Worm (Caenorhabditis elegans) whole organism, early embryonic: ENCODE measurements around the gene ztf-25.

Source experiments
- ama-1 ChIP-seq: fragments of 150-350 bp; optimal IDR thresholded peaks from 2 replicates; lab custom pipeline; 2014
- flt-1 ChIP-seq: fragments of 200-800 bp; sonication (Bioruptor generic); IDR thresholded peaks from 2 replicates; pipeline ENCODE4 v1.3.6; 2022; ENCODE audit warnings: missing genetic modification characterization, missing compliant biosample characterization
- pes-1 ChIP-seq: fragments of 200-800 bp; sonication (Bioruptor generic); IDR thresholded peaks from 2 replicates; pipeline ENCODE4 v1.3.6; 2022; ENCODE audit warnings: missing genetic modification reagents, missing genetic modification characterization, missing compliant biosample characterization
- sea-1 ChIP-seq: fragments of 200-800 bp; sonication (Bioruptor generic); conservative IDR thresholded peaks from 2 replicates; pipeline ENCODE4 v1.3.6; 2022; ENCODE audit warnings: missing genetic modification characterization, missing compliant biosample characterization
- tbx-11 ChIP-seq: fragments of 200-800 bp; sonication (Bioruptor generic); IDR thresholded peaks from 2 replicates; pipeline ENCODE4 v1.3.6; 2022; ENCODE audit warnings: missing genetic modification characterization, missing compliant biosample characterization
- tra-4 ChIP-seq: sonication (generic microtip); optimal IDR thresholded peaks from 2 replicates; lab custom pipeline; 2017; ENCODE audit warnings: missing genetic modification characterization, missing compliant biosample characterization

- TF ChIP-seq sea-1 (GFP tag; lab: Robert Waterston, UW): no peak
- no peak for TF ChIP-seq tbx-11
- TF ChIP-seq ama-1 (lab: Kevin White, UChicago): no peak
- no peak for TF ChIP-seq pes-1 (GFP tag; lab: Robert Waterston, UW)
- no peak for TF ChIP-seq flt-1 (GFP tag; lab: Robert Waterston, UW)
- TF ChIP-seq tra-4 (tag; lab: Kevin White, UChicago): no peak
Observed at ce11 chrV:17566850-17567249, 34.8 kb upstream of the ztf-25 start, which contains the start of gene C38D9.2.
